Worm (Caenorhabditis elegans): ENCODE measurements around the gene F43C9.1.

DNA sequence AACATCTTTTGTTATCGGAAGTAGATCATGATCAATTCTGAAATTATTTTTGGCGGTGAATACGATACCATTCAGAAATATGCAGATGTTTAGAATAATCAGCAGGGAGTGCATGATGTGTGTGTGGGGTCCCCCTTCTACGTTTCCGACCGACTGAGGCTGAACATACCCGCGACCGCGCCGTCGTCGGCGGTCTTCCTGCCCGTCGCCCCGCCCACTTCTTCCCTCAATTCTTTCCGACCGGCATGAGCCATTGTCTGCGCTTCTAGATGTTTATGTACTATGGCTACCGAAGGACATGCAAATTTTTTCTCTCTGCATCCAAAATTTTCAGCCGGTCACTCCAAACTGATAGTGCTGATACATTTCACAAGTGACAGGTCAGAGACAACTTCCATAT, 49.0 kb upstream of the F43C9.1 start:
- TF ChIP-seq dao-5 (tag; optimal IDR thresholded peaks at IDR 0.05) (no peak), him-1 (tag; optimal IDR thresholded peaks at IDR 0.05) (no peak)

Measured in whole organism, L4/young adult.